Worm (Caenorhabditis elegans): Measurements from ENCODE around the gene srh-25.

srh-25 gene

DNA sequence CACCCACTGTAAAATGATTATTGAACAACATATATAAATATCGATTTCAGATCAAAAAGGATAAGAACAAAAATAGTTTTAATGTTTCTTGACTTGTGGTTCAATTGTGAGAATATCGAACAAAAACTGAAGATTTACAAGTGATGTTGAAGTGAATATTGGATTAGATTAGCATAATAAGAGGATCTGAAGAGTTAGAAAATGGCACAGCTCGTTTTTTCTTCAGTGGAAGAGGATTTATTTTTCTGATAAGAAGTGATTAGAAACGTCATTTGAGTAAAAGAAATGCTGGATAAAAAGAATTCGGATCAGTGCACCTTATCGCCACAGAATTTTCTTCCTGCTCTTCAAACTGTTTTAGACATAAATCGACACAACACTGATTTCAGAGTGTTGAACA is 37.9 kb downstream of the srh-25 start, which contains the start of gene twk-14:
Gene twk-14 (minus strand): TSS at position 8 of the 400 bp plus-strand sequence.
- no peak for TF ChIP-seq ama-1 (optimal IDR thresholded peaks at IDR 0.05)
- no peak for TF ChIP-seq unc-86 (tag; optimal IDR thresholded peaks at IDR 0.05)
- no peak for TF ChIP-seq gmeb-2 (tag; optimal IDR thresholded peaks at IDR 0.05)
- no peak for TF ChIP-seq npax-4 (tag; optimal IDR thresholded peaks at IDR 0.05)
- TF ChIP-seq pqm-1 (tag; optimal IDR thresholded peaks at IDR 0.05): no peak
- no peak for TF ChIP-seq pag-3 (tag; optimal IDR thresholded peaks at IDR 0.05; ENCODE audit: borderline replicate concordance)
- TF ChIP-seq ceh-45 (GFP tag; IDR thresholded peaks at IDR 0.05): no peak
- TF ChIP-seq nhr-232 (tag; optimal IDR thresholded peaks at IDR 0.05): no peak
- no peak for TF ChIP-seq ceh-9 (tag; optimal IDR thresholded peaks at IDR 0.05)
- no peak for TF ChIP-seq dmd-4 (tag; optimal IDR thresholded peaks at IDR 0.05; ENCODE audit: borderline replicate concordance)
- TF ChIP-seq ahr-1 (tag; optimal IDR thresholded peaks at IDR 0.05): no peak

DNA sequence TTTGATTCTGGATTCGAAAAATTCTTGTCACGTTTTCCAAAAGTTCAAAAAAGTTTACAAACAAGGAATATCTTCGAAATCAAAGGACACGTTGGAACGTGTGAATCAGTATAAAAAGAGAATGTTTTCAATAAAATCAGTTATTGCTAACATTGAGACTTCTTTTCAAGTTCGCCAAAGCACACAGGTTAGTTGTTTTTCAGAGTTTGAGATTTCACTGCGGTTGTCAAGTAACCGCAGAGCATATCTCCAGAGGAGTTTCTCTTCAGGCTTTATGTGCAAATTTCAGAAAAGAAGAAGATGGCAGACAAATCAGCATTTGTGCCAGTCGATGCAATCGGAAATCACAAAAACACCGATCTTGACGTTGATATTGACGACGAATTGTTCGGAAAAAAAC is 47.5 kb downstream of the srh-25 start, which contains the start of gene K01D12.15:
Gene K01D12.15 (plus strand): TSS at position 301 of the 400 bp plus-strand sequence.
- TF ChIP-seq gmeb-2 (tag; optimal IDR thresholded peaks at IDR 0.05) (no peak), K09A11.1 (tag; optimal IDR thresholded peaks at IDR 0.05; ENCODE audit: insufficient read depth) (no peak), elt-4 (tag; optimal IDR thresholded peaks at IDR 0.05) (no peak), ama-1 (optimal IDR thresholded peaks at IDR 0.05) (no peak), ahr-1 (tag; optimal IDR thresholded peaks at IDR 0.05) (no peak), fkh-10 (GFP tag; optimal IDR thresholded peaks at IDR 0.05) (no peak), ceh-30 (tag; optimal IDR thresholded peaks at IDR 0.05) (no peak), npax-4 (tag; optimal IDR thresholded peaks at IDR 0.05) (no peak), sox-4 (tag; optimal IDR thresholded peaks at IDR 0.05) (no peak), ets-4 (tag; optimal IDR thresholded peaks at IDR 0.05) (no peak), pha-2 (tag; optimal IDR thresholded peaks at IDR 0.05) (no peak), nhr-11 (tag; optimal IDR thresholded peaks at IDR 0.05) (no peak), T23F11.4 (GFP tag; optimal IDR thresholded peaks at IDR 0.05) (no peak), ttx-3 (tag; optimal IDR thresholded peaks at IDR 0.05) (no peak), ceh-31 (tag; optimal IDR thresholded peaks at IDR 0.05) (no peak), pag-3 (tag; optimal IDR thresholded peaks at IDR 0.05; ENCODE audit: borderline replicate concordance) (no peak)
